Worm (Caenorhabditis elegans): ENCODE measurements around the gene srx-59.

srx-59 gene

ce11 chrV:6948225-6948624, 23.4 kb upstream of the srx-59 start, which contains the start of gene Y57E12B.1:
Gene Y57E12B.1 (plus strand): TSS chrV:6948525.
- TF ChIP-seq elt-1 (tag; optimal IDR thresholded peaks at IDR 0.05; ENCODE audit: borderline replicate concordance, insufficient read depth) (no peak), zip-8 (tag; optimal IDR thresholded peaks at IDR 0.05) (no peak), ceh-83 (GFP tag; optimal IDR thresholded peaks at IDR 0.05) (no peak), mab-5 (tag; optimal IDR thresholded peaks at IDR 0.05) (no peak)

- no peak for TF ChIP-seq M03D4.4 (tag; optimal IDR thresholded peaks at IDR 0.05)
- TF ChIP-seq tbx-8 (GFP tag; optimal IDR thresholded peaks at IDR 0.05), result no peak
- TF ChIP-seq unc-62 (GFP tag; optimal IDR thresholded peaks at IDR 0.05), result no peak
- TF ChIP-seq ham-2 (GFP tag; optimal IDR thresholded peaks at IDR 0.05), result no peak
- no peak for TF ChIP-seq pha-4 (tag; optimal IDR thresholded peaks at IDR 0.05)
- TF ChIP-seq ceh-39 (tag; optimal IDR thresholded peaks at IDR 0.05), result no peak
- no peak for TF ChIP-seq ces-1 (GFP tag; optimal IDR thresholded peaks at IDR 0.05)
- TF ChIP-seq sptf-1 (tag; optimal IDR thresholded peaks at IDR 0.05), result no peak
- no peak for TF ChIP-seq lin-13 (tag; optimal IDR thresholded peaks at IDR 0.05)
- no peak for TF ChIP-seq elt-1 (tag; optimal IDR thresholded peaks at IDR 0.05; ENCODE audit: borderline replicate concordance, insufficient read depth)
- no peak for TF ChIP-seq sem-2 (GFP tag; optimal IDR thresholded peaks at IDR 0.05)
- TF ChIP-seq snpc-4 (tag; optimal IDR thresholded peaks at IDR 0.05), result no peak
- no peak for TF ChIP-seq flh-1 (GFP tag; optimal IDR thresholded peaks at IDR 0.05)
- TF ChIP-seq drap-1 (GFP tag; optimal IDR thresholded peaks at IDR 0.05), result no peak
- TF ChIP-seq nhr-2 (tag; optimal IDR thresholded peaks at IDR 0.05), result no peak
- no peak for TF ChIP-seq blmp-1 (tag; optimal IDR thresholded peaks at IDR 0.05)
- no peak for TF ChIP-seq mep-1 (tag; optimal IDR thresholded peaks at IDR 0.05)
- no peak for TF ChIP-seq unc-39 (tag; optimal IDR thresholded peaks at IDR 0.05)
Observed at ce11 chrV:6949770-6950169, 21.9 kb upstream of the srx-59 start, which contains the start of gene Y57E12B.11. Gene Y57E12B.11 (minus strand): TSS chrV:6949870.

ce11 chrV:6951306-6951705, 20.4 kb upstream of the srx-59 start, which contains the start of gene T07H8.11:
Gene T07H8.11 (minus strand): TSS chrV:6951406.
- TF ChIP-seq ceh-83 (GFP tag; optimal IDR thresholded peaks at IDR 0.05) (no peak), snpc-4 (tag; optimal IDR thresholded peaks at IDR 0.05) (no peak), drap-1 (GFP tag; optimal IDR thresholded peaks at IDR 0.05) (no peak), sptf-1 (tag; optimal IDR thresholded peaks at IDR 0.05) (no peak), mls-2 (tag; optimal IDR thresholded peaks at IDR 0.05) (no peak), lsy-2 (tag; optimal IDR thresholded peaks at IDR 0.05) (no peak), lin-32 (GFP tag; optimal IDR thresholded peaks at IDR 0.05) (no peak), M03D4.4 (tag; optimal IDR thresholded peaks at IDR 0.05) (no peak), nhr-12 (tag; optimal IDR thresholded peaks at IDR 0.05) (no peak), ham-2 (GFP tag; optimal IDR thresholded peaks at IDR 0.05) (no peak), ceh-39 (tag; optimal IDR thresholded peaks at IDR 0.05) (no peak), mep-1 (tag; optimal IDR thresholded peaks at IDR 0.05) (no peak), mab-5 (tag; optimal IDR thresholded peaks at IDR 0.05) (no peak), unc-39 (tag; optimal IDR thresholded peaks at IDR 0.05) (no peak), flh-1 (GFP tag; optimal IDR thresholded peaks at IDR 0.05) (no peak), elt-1 (tag; optimal IDR thresholded peaks at IDR 0.05; ENCODE audit: borderline replicate concordance, insufficient read depth) (no peak), elt-3 (tag; optimal IDR thresholded peaks at IDR 0.05) (no peak), ces-1 (GFP tag; optimal IDR thresholded peaks at IDR 0.05) (no peak)

DNA sequence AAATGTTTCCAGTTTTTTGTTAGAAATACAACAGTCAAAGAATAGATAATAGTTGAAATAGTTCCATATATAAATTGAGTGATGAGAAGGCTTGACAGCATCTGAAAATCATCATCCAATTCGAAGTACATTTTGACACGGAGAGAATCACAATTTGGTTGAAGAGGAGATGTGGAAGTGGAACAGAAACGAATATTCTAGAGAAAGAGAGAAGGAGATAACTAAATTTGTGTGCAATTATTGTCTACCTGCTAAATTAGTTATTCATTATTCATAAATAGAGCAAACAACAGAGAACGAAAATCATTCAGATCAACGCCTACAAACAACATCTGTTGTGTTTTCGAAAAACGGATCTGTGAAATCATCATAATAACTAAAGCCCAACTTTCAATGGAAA, 17.9 kb upstream of the srx-59 start, which contains the start of gene srg-31:
Gene srg-31 (minus strand): TSS at position 101 of the 400 bp plus-strand sequence.
- TF ChIP-seq nhr-2 (tag; optimal IDR thresholded peaks at IDR 0.05), result no peak
- no peak for TF ChIP-seq blmp-1 (tag; optimal IDR thresholded peaks at IDR 0.05)
- TF ChIP-seq ces-1 (GFP tag; optimal IDR thresholded peaks at IDR 0.05), result no peak
- no peak for TF ChIP-seq flh-1 (GFP tag; optimal IDR thresholded peaks at IDR 0.05)
- TF ChIP-seq snpc-4 (tag; optimal IDR thresholded peaks at IDR 0.05), result no peak
- TF ChIP-seq sptf-1 (tag; optimal IDR thresholded peaks at IDR 0.05), result no peak
- no peak for TF ChIP-seq mab-5 (tag; optimal IDR thresholded peaks at IDR 0.05)
- TF ChIP-seq unc-39 (tag; optimal IDR thresholded peaks at IDR 0.05), result no peak
- TF ChIP-seq lsy-2 (tag; optimal IDR thresholded peaks at IDR 0.05), result no peak
- TF ChIP-seq tbx-8 (GFP tag; optimal IDR thresholded peaks at IDR 0.05), result no peak
- TF ChIP-seq ceh-83 (GFP tag; optimal IDR thresholded peaks at IDR 0.05), result no peak
- no peak for TF ChIP-seq unc-62 (GFP tag; optimal IDR thresholded peaks at IDR 0.05)
- no peak for TF ChIP-seq ceh-43 (GFP tag; optimal IDR thresholded peaks at IDR 0.05)
- TF ChIP-seq elt-3 (tag; optimal IDR thresholded peaks at IDR 0.05), result no peak
- TF ChIP-seq pha-4 (tag; optimal IDR thresholded peaks at IDR 0.05), result no peak
- no peak for TF ChIP-seq nhr-12 (tag; optimal IDR thresholded peaks at IDR 0.05)

DNA sequence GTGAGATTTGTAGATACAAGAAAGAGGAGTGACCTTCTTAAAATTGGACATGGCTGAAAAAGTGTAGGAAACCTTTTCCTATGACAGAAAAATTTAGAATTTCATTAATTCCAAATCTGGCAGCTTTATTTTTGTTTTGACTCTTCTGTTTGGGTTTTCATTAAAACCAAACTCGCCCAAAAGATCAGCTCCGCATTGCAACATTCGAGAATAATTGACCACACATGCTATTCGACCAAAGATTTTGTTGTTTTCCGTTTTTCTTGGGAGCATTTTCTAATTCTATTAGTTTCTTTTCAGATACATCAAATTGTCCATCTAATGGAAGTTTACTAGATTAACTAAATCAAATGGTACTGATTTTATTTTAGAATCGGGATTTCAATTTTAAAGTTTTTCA, 15.4 kb upstream of the srx-59 start, which contains the start of gene mec-1:
Gene mec-1 (plus strand): TSS at position 301 of the 400 bp plus-strand sequence.
- TF ChIP-seq unc-120 (tag; optimal IDR thresholded peaks at IDR 0.05; ENCODE audit: poor library complexity, severe bottlenecking), result no peak
- no peak for TF ChIP-seq elt-1 (tag; optimal IDR thresholded peaks at IDR 0.05; ENCODE audit: borderline replicate concordance, insufficient read depth)
- no peak for TF ChIP-seq nhr-28 (tag; optimal IDR thresholded peaks at IDR 0.05)
- TF ChIP-seq elt-3 (tag; optimal IDR thresholded peaks at IDR 0.05), result no peak
- no peak for TF ChIP-seq nhr-237 (tag; optimal IDR thresholded peaks at IDR 0.05)
- no peak for TF ChIP-seq lin-13 (tag; optimal IDR thresholded peaks at IDR 0.05)
- no peak for TF ChIP-seq ceh-39 (tag; optimal IDR thresholded peaks at IDR 0.05)
- no peak for TF ChIP-seq sptf-1 (tag; optimal IDR thresholded peaks at IDR 0.05)
- TF ChIP-seq ceh-83 (GFP tag; optimal IDR thresholded peaks at IDR 0.05), result no peak
- no peak for TF ChIP-seq lsy-2 (tag; optimal IDR thresholded peaks at IDR 0.05)
- no peak for TF ChIP-seq snpc-4 (tag; optimal IDR thresholded peaks at IDR 0.05)
- TF ChIP-seq unc-39 (tag; optimal IDR thresholded peaks at IDR 0.05), result no peak
- TF ChIP-seq tbx-8 (GFP tag; optimal IDR thresholded peaks at IDR 0.05), result no peak
- TF ChIP-seq drap-1 (GFP tag; optimal IDR thresholded peaks at IDR 0.05), result no peak

Measured in whole organism, mixed stage, embryonic.